Worm (Caenorhabditis elegans) whole organism, L2 larva: ENCODE measurements around the gene R07E4.3.

ENCODE experiments used
- C34F6.9 ChIP-seq: fragments of 150-350 bp; optimal IDR thresholded peaks from 2 replicates; lab custom pipeline; 2014; ENCODE audit warnings: missing biosample characterization, missing genetic modification characterization
- F13H6.1 ChIP-seq: sonication (generic microtip); optimal IDR thresholded peaks from 2 replicates; lab custom pipeline; 2016; ENCODE audit warnings: missing genetic modification characterization, missing compliant biosample characterization
- R02D3.7 ChIP-seq: fragments of 150-350 bp; optimal IDR thresholded peaks from 2 replicates; lab custom pipeline; 2014; ENCODE audit warnings: missing biosample characterization, missing genetic modification characterization
- Y55F3AM.14 ChIP-seq: fragments of 200-800 bp; sonication (Bioruptor generic); optimal IDR thresholded peaks from 2 replicates; lab custom pipeline; 2018; ENCODE audit warnings: mild to moderate bottlenecking, missing genetic modification characterization, missing compliant biosample characterization
- ZK546.5 ChIP-seq: sonication (generic microtip); optimal IDR thresholded peaks from 2 replicates; lab custom pipeline; 2017; ENCODE audit warnings: missing biosample characterization, missing genetic modification characterization
- alr-1 ChIP-seq: fragments of 150-350 bp; optimal IDR thresholded peaks from 2 replicates; lab custom pipeline; 2014; ENCODE audit warnings: missing biosample characterization, missing genetic modification characterization
- aly-2 ChIP-seq: fragments of 150-350 bp; optimal IDR thresholded peaks from 2 replicates; lab custom pipeline; 2014; ENCODE audit warnings: missing biosample characterization, missing genetic modification characterization
- blmp-1 ChIP-seq: sonication (generic microtip); optimal IDR thresholded peaks from 2 replicates; lab custom pipeline; 2017; ENCODE audit warnings: missing genetic modification characterization, mild to moderate bottlenecking, missing compliant biosample characterization, antibody characterized with exemption, moderate library complexity; ENCODE audit not compliant: insufficient read depth
- ceh-16 ChIP-seq: fragments of 150-350 bp; optimal IDR thresholded peaks from 2 replicates; lab custom pipeline; 2014; ENCODE audit warnings: missing biosample characterization, missing genetic modification characterization
- ceh-82 ChIP-seq: fragments of 150-350 bp; optimal IDR thresholded peaks from 2 replicates; lab custom pipeline; 2014; ENCODE audit warnings: missing biosample characterization, missing genetic modification characterization
- crh-2 ChIP-seq: sonication (generic microtip); optimal IDR thresholded peaks from 2 replicates; lab custom pipeline; 2017; ENCODE audit warnings: missing biosample characterization, missing genetic modification characterization
- egl-27 ChIP-seq: sonication (generic microtip); optimal IDR thresholded peaks from 3 replicates; lab custom pipeline; 2017; ENCODE audit warnings: missing biosample characterization, missing genetic modification reagents, missing genetic modification characterization
- elt-1 ChIP-seq: fragments of 150-350 bp; optimal IDR thresholded peaks from 2 replicates; lab custom pipeline; 2014; ENCODE audit warnings: missing biosample characterization, missing genetic modification characterization
- elt-3 ChIP-seq: sonication (generic microtip); optimal IDR thresholded peaks from 2 replicates; lab custom pipeline; 2017; ENCODE audit warnings: missing biosample characterization, missing genetic modification characterization
- fos-1 ChIP-seq: fragments of 150-350 bp; optimal IDR thresholded peaks from 2 replicates; lab custom pipeline; 2014; ENCODE audit warnings: missing biosample characterization, missing genetic modification characterization
- gmeb-1 ChIP-seq: fragments of 150-350 bp; optimal IDR thresholded peaks from 2 replicates; lab custom pipeline; 2014; ENCODE audit warnings: missing biosample characterization, missing genetic modification characterization
- lin-11 ChIP-seq: fragments of 150-350 bp; sonication (generic microtip); optimal IDR thresholded peaks from 2 replicates; lab custom pipeline; 2014; ENCODE audit warnings: missing biosample characterization, missing genetic modification characterization, inconsistent platforms, mixed read lengths
- lin-13 ChIP-seq: fragments of 150-350 bp; optimal IDR thresholded peaks from 2 replicates; lab custom pipeline; 2014; ENCODE audit warnings: missing biosample characterization, missing genetic modification reagents, missing genetic modification characterization
- lin-39 ChIP-seq: fragments of 150-350 bp; optimal IDR thresholded peaks from 2 replicates; lab custom pipeline; 2014; ENCODE audit warnings: missing biosample characterization, missing genetic modification reagents, missing genetic modification characterization
- lsy-2 ChIP-seq, 2 experiments: fragments of 150-350 bp in 1 of 2; sonication (generic microtip) in 1 of 2; optimal IDR thresholded peaks; 2 replicates each; lab custom pipeline; 2014 to 2017; ENCODE audit warnings: missing biosample characterization in 2 of 2, missing genetic modification characterization in 2 of 2
- mab-5 ChIP-seq: fragments of 150-350 bp; optimal IDR thresholded peaks from 2 replicates; lab custom pipeline; 2014; ENCODE audit warnings: missing biosample characterization, missing genetic modification characterization
- mbf-1 ChIP-seq: sonication (generic microtip); optimal IDR thresholded peaks from 2 replicates; lab custom pipeline; 2017; ENCODE audit warnings: missing biosample characterization, missing genetic modification characterization
- mdl-1 ChIP-seq, 2 experiments: fragments of 150-350 bp in 1 of 2; sonication (generic microtip) in 1 of 2; optimal IDR thresholded peaks; 2 replicates each; lab custom pipeline; 2017; ENCODE audit warnings: missing biosample characterization in 2 of 2, missing genetic modification characterization in 2 of 2
- nhr-10 ChIP-seq: sonication (generic microtip); optimal IDR thresholded peaks from 2 replicates; lab custom pipeline; 2017; ENCODE audit warnings: missing biosample characterization, missing genetic modification characterization
- nhr-11 ChIP-seq: fragments of 150-350 bp; optimal IDR thresholded peaks from 2 replicates; lab custom pipeline; 2014; ENCODE audit warnings: missing biosample characterization, missing genetic modification characterization
- nhr-12 ChIP-seq: fragments of 150-350 bp; optimal IDR thresholded peaks from 2 replicates; lab custom pipeline; 2014; ENCODE audit warnings: missing biosample characterization, missing genetic modification characterization
- nhr-129 ChIP-seq: fragments of 150-350 bp; optimal IDR thresholded peaks from 2 replicates; lab custom pipeline; 2014; ENCODE audit warnings: missing biosample characterization, missing genetic modification characterization
- nhr-21 ChIP-seq: fragments of 150-350 bp; optimal IDR thresholded peaks from 2 replicates; lab custom pipeline; 2014; ENCODE audit warnings: missing biosample characterization, missing genetic modification characterization
- nhr-23 ChIP-seq: fragments of 150-350 bp; optimal IDR thresholded peaks from 2 replicates; lab custom pipeline; 2014; ENCODE audit warnings: missing biosample characterization, missing genetic modification reagents, missing genetic modification characterization
- nhr-25 ChIP-seq: fragments of 150-350 bp; sonication (generic microtip); optimal IDR thresholded peaks from 3 replicates; lab custom pipeline; 2014; ENCODE audit warnings: missing biosample characterization, missing genetic modification characterization
- nhr-6 ChIP-seq: fragments of 150-350 bp; optimal IDR thresholded peaks from 2 replicates; lab custom pipeline; 2014; ENCODE audit warnings: missing biosample characterization, missing genetic modification characterization
- sem-4 ChIP-seq: fragments of 150-350 bp; optimal IDR thresholded peaks from 2 replicates; lab custom pipeline; 2014; ENCODE audit warnings: missing biosample characterization, missing genetic modification reagents, missing genetic modification characterization
- sma-3 ChIP-seq: sonication (generic microtip); optimal IDR thresholded peaks from 2 replicates; lab custom pipeline; 2016; ENCODE audit warnings: missing genetic modification reagents, missing genetic modification characterization, missing compliant biosample characterization
- sma-9 ChIP-seq, 2 experiments: fragments of 150-350 bp in 1 of 2; sonication (generic microtip) in 1 of 2; optimal IDR thresholded peaks; 2 replicates each; lab custom pipeline; 2014 to 2016; ENCODE audit warnings: missing genetic modification characterization in 2 of 2, mild to moderate bottlenecking in 1 of 2, missing biosample characterization in 1 of 2, missing compliant biosample characterization in 1 of 2, missing genetic modification reagents in 1 of 2, moderate library complexity in 1 of 2
- snpc-4 ChIP-seq: fragments of 150-350 bp; optimal IDR thresholded peaks from 2 replicates; lab custom pipeline; 2014; ENCODE audit warnings: missing biosample characterization, missing genetic modification characterization
- unc-55 ChIP-seq: fragments of 150-350 bp; sonication (generic microtip); optimal IDR thresholded peaks from 3 replicates; lab custom pipeline; 2014; ENCODE audit warnings: missing biosample characterization, missing genetic modification reagents, missing genetic modification characterization
- zag-1 ChIP-seq: fragments of 150-350 bp; optimal IDR thresholded peaks from 2 replicates; lab custom pipeline; 2014; ENCODE audit warnings: missing biosample characterization, missing genetic modification characterization
- ztf-1 ChIP-seq: fragments of 200-800 bp; sonication (Bioruptor generic); conservative IDR thresholded peaks from 2 replicates; pipeline ENCODE4 v1.3.6; 2022; ENCODE audit warnings: missing genetic modification characterization, missing compliant biosample characterization
- ztf-11 ChIP-seq: sonication (generic microtip); optimal IDR thresholded peaks from 2 replicates; lab custom pipeline; 2017; ENCODE audit warnings: missing biosample characterization, missing genetic modification characterization
- ztf-4 ChIP-seq: fragments of 150-350 bp; optimal IDR thresholded peaks from 2 replicates; lab custom pipeline; 2014; ENCODE audit warnings: missing biosample characterization, missing genetic modification characterization

The R07E4.3 gene

ce11 chrX:5983267-5983666, 30.0 kb downstream of the R07E4.3 start:
- TF ChIP-seq ztf-11 (tag; lab: Kevin White, UChicago), result no peak
- peak; percentile 38 for TF ChIP-seq sma-9 (GFP tag; optimal IDR thresholded peaks at IDR 0.05; lab: Kevin White, UChicago)
- no peak for TF ChIP-seq sma-9 (tag; optimal IDR thresholded peaks at IDR 0.05; lab: Kevin White, UChicago)
- TF ChIP-seq, all 48 proteins: peak for 1

DNA sequence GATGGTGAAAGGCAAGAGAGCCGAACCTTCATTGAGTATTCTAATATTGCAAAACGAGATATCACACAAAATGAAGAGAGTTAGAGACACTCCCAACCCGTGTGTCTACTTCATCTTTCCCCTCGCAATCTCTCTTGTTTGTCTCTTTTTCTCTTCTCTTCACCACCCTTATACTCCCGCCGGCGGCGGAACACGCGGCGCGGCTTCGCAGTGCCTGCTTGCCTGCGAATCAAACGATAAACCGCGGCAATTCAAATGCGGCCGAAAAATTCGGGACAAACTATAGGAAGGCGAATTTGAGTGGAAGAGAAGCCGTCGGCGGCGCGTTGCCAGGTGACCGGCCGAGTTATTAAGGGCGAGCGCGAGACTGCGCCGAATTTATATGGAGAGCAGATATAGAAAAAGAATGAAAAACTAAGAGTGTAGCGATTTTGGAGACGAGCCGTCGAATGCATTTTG, 31.4 kb downstream of the R07E4.3 start, which contains the start of gene klp-13:
Gene klp-13, plus strand, starts transcription at position 409 of the 459 bp plus-strand sequence.
- no peak for TF ChIP-seq lin-39 (tag; lab: Kevin White, UChicago)
- TF ChIP-seq blmp-1 (tag; lab: Kevin White, UChicago), result peak; percentile 30
- peak; percentile 74 for TF ChIP-seq nhr-21
- TF ChIP-seq mdl-1 (tag; optimal IDR thresholded peaks at IDR 0.05; lab: Kevin White, UChicago), result peak; percentile 55 to 84
- TF ChIP-seq alr-1 (tag; lab: Kevin White, UChicago), result no peak
- TF ChIP-seq nhr-25 (tag; lab: Kevin White, UChicago), result no peak
- peak; percentile 91 for TF ChIP-seq crh-2
- no peak for TF ChIP-seq nhr-10 (tag; lab: Kevin White, UChicago)
- no peak for TF ChIP-seq elt-3
- TF ChIP-seq nhr-23 (tag; lab: Kevin White, UChicago), result no peak
- TF ChIP-seq egl-27 (tag; lab: Kevin White, UChicago), result peak; percentile 76
- TF ChIP-seq nhr-12 (tag; lab: Kevin White, UChicago), result no peak
- TF ChIP-seq sma-3 (GFP tag; lab: Kevin White, UChicago), result peak; percentile 64
- peak; percentile 95 for TF ChIP-seq lin-13 (GFP tag; lab: Kevin White, UChicago)
- peak; percentile 45 to 89 for TF ChIP-seq lsy-2 (tag; optimal IDR thresholded peaks at IDR 0.05; lab: Kevin White, UChicago)
- TF ChIP-seq nhr-11 (tag; lab: Kevin White, UChicago), result no peak
- peak; percentile 54 for TF ChIP-seq nhr-6 (tag; lab: Kevin White, UChicago)
- no peak for TF ChIP-seq aly-2
- no peak for TF ChIP-seq ztf-1 (GFP tag; lab: Robert Waterston, UW)
- peak; percentile 77 for TF ChIP-seq sem-4 (tag; lab: Kevin White, UChicago)
- TF ChIP-seq sma-9 (GFP tag; optimal IDR thresholded peaks at IDR 0.05; lab: Kevin White, UChicago), result peak; percentile 90
- no peak for TF ChIP-seq sma-9 (tag; optimal IDR thresholded peaks at IDR 0.05; lab: Kevin White, UChicago)
- peak; percentile 92 for TF ChIP-seq nhr-129
- peak; percentile 91 for TF ChIP-seq C34F6.9 (tag; lab: Kevin White, UChicago)
- no peak for TF ChIP-seq ceh-16 (tag; lab: Kevin White, UChicago)
- TF ChIP-seq lin-11 (tag; lab: Kevin White, UChicago), result peak; percentile 89
- TF ChIP-seq gmeb-1 (tag; lab: Kevin White, UChicago), result peak; percentile 88
- peak; percentile 76 for TF ChIP-seq ztf-4
- TF ChIP-seq mab-5, result peak; percentile 38
- peak; percentile 75 for TF ChIP-seq zag-1 (tag; lab: Kevin White, UChicago)
- peak; percentile 80 for TF ChIP-seq fos-1 (tag; lab: Kevin White, UChicago)
- peak; percentile 89 for TF ChIP-seq F13H6.1 (tag; lab: Kevin White, UChicago)
- peak; percentile 66 for TF ChIP-seq Y55F3AM.14
- TF ChIP-seq unc-55 (GFP tag; lab: Kevin White, UChicago), result peak; percentile 96
- TF ChIP-seq ztf-11 (tag; lab: Kevin White, UChicago), result no peak
- TF ChIP-seq snpc-4 (tag; lab: Kevin White, UChicago), result peak; percentile 49
- TF ChIP-seq ZK546.5, result peak; percentile 89

DNA sequence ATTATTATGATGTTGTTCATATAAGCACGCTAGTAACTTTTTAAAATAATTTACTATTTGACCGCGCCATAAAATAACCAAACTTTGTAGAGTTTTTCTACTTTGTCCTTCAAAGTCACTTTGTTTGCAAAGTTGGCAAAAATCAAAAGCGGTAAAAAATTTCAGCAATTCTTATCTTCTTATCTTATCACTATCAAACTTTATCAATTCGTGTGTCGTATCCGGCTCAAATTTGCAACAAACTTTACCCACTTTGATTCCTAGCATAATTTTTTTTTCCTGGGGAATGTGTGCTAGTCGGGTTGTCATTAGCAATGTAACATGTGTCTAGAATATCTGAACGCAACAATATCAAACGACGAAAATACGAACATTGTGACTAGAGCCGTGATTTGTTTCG, 32.5 kb downstream of the R07E4.3 start:
- TF ChIP-seq nhr-6 (tag; lab: Kevin White, UChicago) (no peak), mdl-1 (tag; optimal IDR thresholded peaks at IDR 0.05; lab: Kevin White, UChicago) (no peak), fos-1 (tag; lab: Kevin White, UChicago) (peak; percentile 24), lin-39 (tag; lab: Kevin White, UChicago) (no peak), lin-13 (GFP tag; lab: Kevin White, UChicago) (no peak), elt-1 (tag; lab: Kevin White, UChicago) (no peak)

ce11 chrX:5987910-5988309, 34.7 kb downstream of the R07E4.3 start:
- TF ChIP-seq fos-1 (tag; lab: Kevin White, UChicago), result no peak
- no peak for TF ChIP-seq snpc-4 (tag; lab: Kevin White, UChicago)
- no peak for TF ChIP-seq sem-4 (tag; lab: Kevin White, UChicago)
- TF ChIP-seq nhr-129, result no peak
- no peak for TF ChIP-seq lin-13 (GFP tag; lab: Kevin White, UChicago)
- no peak for TF ChIP-seq mdl-1 (tag; optimal IDR thresholded peaks at IDR 0.05; lab: Kevin White, UChicago)
- TF ChIP-seq nhr-12 (tag; lab: Kevin White, UChicago), result no peak
- no peak for TF ChIP-seq C34F6.9 (tag; lab: Kevin White, UChicago)
- TF ChIP-seq unc-55 (GFP tag; lab: Kevin White, UChicago), result no peak
- TF ChIP-seq nhr-25 (tag; lab: Kevin White, UChicago), result no peak
- no peak for TF ChIP-seq nhr-10 (tag; lab: Kevin White, UChicago)
- TF ChIP-seq nhr-11 (tag; lab: Kevin White, UChicago), result no peak
- no peak for TF ChIP-seq ceh-82 (tag; lab: Kevin White, UChicago)
- no peak for TF ChIP-seq R02D3.7 (tag; lab: Kevin White, UChicago)
- TF ChIP-seq blmp-1 (tag; lab: Kevin White, UChicago), result no peak
- TF ChIP-seq mbf-1 (tag; lab: Kevin White, UChicago), result no peak
- TF ChIP-seq ztf-4, result no peak
- no peak for TF ChIP-seq Y55F3AM.14
- TF ChIP-seq ztf-1 (GFP tag; lab: Robert Waterston, UW), result no peak
- TF ChIP-seq nhr-21, result no peak
